Worm (Caenorhabditis elegans): ENCODE measurements around the gene B0294.3.

DNA sequence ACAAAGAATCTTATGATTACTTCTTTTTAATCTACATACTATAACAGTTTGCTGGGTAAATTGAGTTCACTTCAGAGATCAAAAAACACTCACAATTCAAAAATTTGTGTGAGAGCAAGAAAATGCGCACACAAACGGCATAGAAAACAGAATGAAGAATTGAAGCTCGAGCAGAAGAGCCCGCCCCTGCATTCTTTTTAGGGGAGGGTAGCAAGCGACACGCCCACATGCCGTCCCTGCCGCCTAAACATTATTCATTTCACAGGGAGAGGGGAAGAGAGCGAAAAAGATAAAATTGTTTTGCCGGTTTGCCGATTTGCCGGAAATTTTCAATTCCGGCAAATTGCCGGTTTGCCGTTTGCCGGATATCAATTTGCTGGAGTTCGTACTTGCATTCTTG lies 17.4 kb downstream of the B0294.3 start:
- TF ChIP-seq ceh-9 (tag; optimal IDR thresholded peaks at IDR 0.05) = no peak
- no peak for TF ChIP-seq lin-15B (tag; optimal IDR thresholded peaks at IDR 0.05)
- no peak for TF ChIP-seq nhr-76 (tag; optimal IDR thresholded peaks at IDR 0.05)
- TF ChIP-seq skn-1 (tag; optimal IDR thresholded peaks at IDR 0.05) = no peak
- peak; percentile 16 for TF ChIP-seq mdl-1 (tag; optimal IDR thresholded peaks at IDR 0.05)
- TF ChIP-seq R02D3.7 (tag; optimal IDR thresholded peaks at IDR 0.05) = peak; percentile 72
- TF ChIP-seq tbx-2 (tag; optimal IDR thresholded peaks at IDR 0.05) = peak; percentile 92
- TF ChIP-seq nhr-77 (tag; optimal IDR thresholded peaks at IDR 0.05) = peak; percentile 80
